Worm (Caenorhabditis elegans): ENCODE data around the gene tra-1.

tra-1 gene

DNA sequence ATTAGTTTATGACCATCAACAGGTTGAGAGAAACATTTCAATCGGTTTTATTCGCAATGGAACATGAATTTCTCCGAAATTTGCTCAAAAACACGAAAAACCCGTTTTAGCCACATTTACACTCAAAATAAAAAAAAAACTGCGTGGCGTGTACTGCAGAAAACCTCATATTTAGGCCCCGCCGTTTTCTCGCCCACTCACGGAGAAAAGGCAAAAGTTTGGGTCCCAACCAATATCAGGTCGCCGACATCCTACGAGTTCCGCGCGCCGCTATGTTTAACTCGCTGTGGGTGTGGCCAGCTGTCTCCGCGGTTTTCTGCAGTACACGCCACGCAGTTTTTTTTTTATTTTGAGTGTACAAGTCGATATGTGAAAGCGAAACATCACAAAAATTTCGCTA is 71.2 kb downstream of the tra-1 start:
- TF ChIP-seq W03F9.2 (tag; optimal IDR thresholded peaks at IDR 0.05) = no peak
- no peak for TF ChIP-seq dao-5 (tag; optimal IDR thresholded peaks at IDR 0.05)
- no peak for TF ChIP-seq him-1 (tag; optimal IDR thresholded peaks at IDR 0.05)

Data from whole organism, L4/young adult.